Worm (Caenorhabditis elegans) whole organism, L4 larva: ENCODE measurements around the gene rbm-39.

ENCODE experiments used
- F10B5.3 ChIP-seq: sonication (generic microtip); optimal IDR thresholded peaks from 2 replicates; lab custom pipeline; 2016; ENCODE audit warnings: mild to moderate bottlenecking, missing genetic modification characterization, missing compliant biosample characterization
- F26F4.8 ChIP-seq: fragments of 200-800 bp; sonication (Bioruptor generic); conservative IDR thresholded peaks from 2 replicates; pipeline ENCODE4 v1.3.6; 2022; ENCODE audit warnings: missing genetic modification characterization, missing compliant biosample characterization
- F37D6.2 ChIP-seq: sonication (generic microtip); optimal IDR thresholded peaks from 2 replicates; lab custom pipeline; 2016; ENCODE audit warnings: mild to moderate bottlenecking, missing genetic modification characterization, missing compliant biosample characterization
- F44E2.7 ChIP-seq: fragments of 200-800 bp; sonication (Bioruptor generic); IDR thresholded peaks from 2 replicates; pipeline ENCODE4 v2.1.2; 2022; ENCODE audit warnings: missing genetic modification characterization, missing compliant biosample characterization
- R02D3.7 ChIP-seq: fragments of 150-350 bp; sonication (generic microtip); optimal IDR thresholded peaks from 3 replicates; lab custom pipeline; 2014; ENCODE audit warnings: missing biosample characterization, missing genetic modification characterization
- Y48G9A.11 ChIP-seq: fragments of 200-800 bp; sonication (Bioruptor generic); IDR thresholded peaks from 2 replicates; pipeline ENCODE4 v1.3.6; 2022; ENCODE audit warnings: missing genetic modification reagents, missing genetic modification characterization, missing compliant biosample characterization
- Y5F2A.4 ChIP-seq: fragments of 200-800 bp; sonication (Bioruptor generic); optimal IDR thresholded peaks from 2 replicates; lab custom pipeline; 2018; ENCODE audit warnings: mild to moderate bottlenecking, missing genetic modification characterization, missing compliant biosample characterization
- Y75B8A.6 ChIP-seq: fragments of 200-800 bp; sonication (Bioruptor generic); IDR thresholded peaks from 2 replicates; pipeline ENCODE4 v1.3.6; 2022; ENCODE audit warnings: missing genetic modification reagents, missing genetic modification characterization, missing compliant biosample characterization
- aha-1 ChIP-seq: fragments of 150-350 bp; peaks from one replicate; lab custom pipeline; 2014; ENCODE audit warnings: missing biosample characterization, missing genetic modification characterization
- arid-1 ChIP-seq: fragments of 200-800 bp; sonication (Bioruptor generic); conservative IDR thresholded peaks from 2 replicates; pipeline ENCODE4 v1.3.6; 2022; ENCODE audit warnings: missing genetic modification reagents, missing genetic modification characterization, missing compliant biosample characterization
- attf-4 ChIP-seq: sonication (generic microtip); optimal IDR thresholded peaks from 3 replicates; lab custom pipeline; 2017; ENCODE audit warnings: missing biosample characterization, missing genetic modification characterization
- ceh-32 ChIP-seq: sonication (generic microtip); optimal IDR thresholded peaks from 2 replicates; lab custom pipeline; 2016; ENCODE audit warnings: mild to moderate bottlenecking, missing genetic modification characterization, missing compliant biosample characterization; ENCODE audit not compliant: poor library complexity
- ceh-62 ChIP-seq: sonication (generic microtip); optimal IDR thresholded peaks from 2 replicates; lab custom pipeline; 2017; ENCODE audit warnings: missing biosample characterization, missing genetic modification characterization
- ceh-82 ChIP-seq: sonication (generic microtip); optimal IDR thresholded peaks from 2 replicates; lab custom pipeline; 2017; ENCODE audit warnings: missing biosample characterization, missing genetic modification characterization
- cey-2 ChIP-seq: sonication (generic microtip); optimal IDR thresholded peaks from 3 replicates; lab custom pipeline; 2017; ENCODE audit warnings: missing genetic modification characterization, mild to moderate bottlenecking, missing compliant biosample characterization, antibody characterized with exemption, borderline replicate concordance; ENCODE audit not compliant: insufficient read depth
- daf-16 ChIP-seq, 3 experiments: sonication (generic microtip); optimal IDR thresholded peaks; 2 replicates each; lab custom pipeline; 2016 to 2017; ENCODE audit warnings: missing genetic modification characterization in 3 of 3, missing genetic modification reagents in 3 of 3, mild to moderate bottlenecking in 2 of 3, missing compliant biosample characterization in 2 of 3, missing biosample characterization in 1 of 3, moderate library complexity in 1 of 3
- dmd-8 ChIP-seq: fragments of 200-800 bp; sonication (Bioruptor generic); IDR thresholded peaks from 2 replicates; pipeline ENCODE4 v1.3.6; 2022; ENCODE audit warnings: missing genetic modification characterization, missing compliant biosample characterization
- dpl-1 ChIP-seq: fragments of 150-350 bp; optimal IDR thresholded peaks from 2 replicates; lab custom pipeline; 2014; ENCODE audit warnings: missing biosample characterization, missing genetic modification reagents, missing genetic modification characterization
- dve-1 ChIP-seq: sonication (generic microtip); optimal IDR thresholded peaks from 2 replicates; lab custom pipeline; 2017; ENCODE audit warnings: antibody characterized with exemption, mild to moderate bottlenecking, missing genetic modification characterization, missing compliant biosample characterization; ENCODE audit not compliant: insufficient read depth
- egl-27 ChIP-seq: sonication (generic microtip); optimal IDR thresholded peaks from 3 replicates; lab custom pipeline; 2017; ENCODE audit warnings: missing biosample characterization, missing genetic modification reagents, missing genetic modification characterization
- hif-1 ChIP-seq, 2 experiments: sonication (generic microtip); optimal IDR thresholded peaks; 2 replicates each; lab custom pipeline; 2016 to 2017; ENCODE audit warnings: missing compliant biosample characterization in 2 of 2, missing genetic modification characterization in 2 of 2, missing genetic modification reagents in 2 of 2, missing genotype in 2 of 2, mild to moderate bottlenecking in 1 of 2
- hlh-30 ChIP-seq: sonication (generic microtip); optimal IDR thresholded peaks from 2 replicates; lab custom pipeline; 2017; ENCODE audit warnings: antibody characterized with exemption, mild to moderate bottlenecking, missing genetic modification characterization, missing compliant biosample characterization; ENCODE audit not compliant: insufficient read depth
- lin-38 ChIP-seq: fragments of 200-800 bp; sonication (Bioruptor generic); IDR thresholded peaks from 2 replicates; pipeline ENCODE4 v1.3.6; 2022; ENCODE audit warnings: missing genetic modification reagents, missing genetic modification characterization, missing compliant biosample characterization
- madf-5 ChIP-seq, 2 experiments: fragments of 200-800 bp; sonication (Bioruptor generic); IDR thresholded peaks; 2 replicates each; pipeline ENCODE4 v1.3.6; 2022; ENCODE audit warnings: missing compliant biosample characterization in 2 of 2, missing genetic modification characterization in 2 of 2
- madf-9 ChIP-seq: fragments of 200-800 bp; sonication (Bioruptor generic); conservative IDR thresholded peaks from 2 replicates; pipeline ENCODE4 v1.3.6; 2022; ENCODE audit warnings: missing genetic modification reagents, missing genetic modification characterization, missing compliant biosample characterization
- mdt-29 ChIP-seq: fragments of 200-800 bp; sonication (Bioruptor generic); IDR thresholded peaks from 2 replicates; pipeline ENCODE4 v1.3.6; 2022; ENCODE audit warnings: missing genetic modification reagents, missing genetic modification characterization, missing compliant biosample characterization
- mep-1 ChIP-seq: fragments of 150-350 bp; sonication (generic microtip); optimal IDR thresholded peaks from 3 replicates; lab custom pipeline; 2014; ENCODE audit warnings: missing biosample characterization, missing genetic modification characterization
- mxl-2 ChIP-seq: fragments of 200-800 bp; sonication (Bioruptor generic); conservative IDR thresholded peaks from 2 replicates; pipeline ENCODE4 v1.3.6; 2022; ENCODE audit warnings: missing genetic modification reagents, missing genetic modification characterization, missing compliant biosample characterization
- mxl-3 ChIP-seq: fragments of 200-800 bp; sonication (Bioruptor generic); optimal IDR thresholded peaks from 2 replicates; lab custom pipeline; 2018; ENCODE audit warnings: mild to moderate bottlenecking, missing genetic modification characterization, missing compliant biosample characterization
- nhr-10 ChIP-seq: fragments of 150-350 bp; optimal IDR thresholded peaks from 2 replicates; lab custom pipeline; 2014; ENCODE audit warnings: missing biosample characterization, missing genetic modification characterization
- nhr-102 ChIP-seq: sonication (generic microtip); optimal IDR thresholded peaks from 2 replicates; lab custom pipeline; 2016; ENCODE audit warnings: mild to moderate bottlenecking, missing genetic modification characterization, moderate library complexity, missing compliant biosample characterization
- nhr-11 ChIP-seq: fragments of 150-350 bp; optimal IDR thresholded peaks from 2 replicates; lab custom pipeline; 2014; ENCODE audit warnings: missing biosample characterization, missing genetic modification characterization
- nhr-111 ChIP-seq: fragments of 200-800 bp; sonication (Bioruptor generic); optimal IDR thresholded peaks from 2 replicates; lab custom pipeline; 2018; ENCODE audit warnings: mild to moderate bottlenecking, missing genetic modification characterization, missing compliant biosample characterization
- nhr-25 ChIP-seq: sonication (generic microtip); optimal IDR thresholded peaks from 2 replicates; lab custom pipeline; 2017; ENCODE audit warnings: missing genetic modification characterization, mild to moderate bottlenecking, missing compliant biosample characterization, antibody characterized with exemption, moderate library complexity, borderline replicate concordance; ENCODE audit not compliant: insufficient read depth
- nhr-28 ChIP-seq: fragments of 150-350 bp; optimal IDR thresholded peaks from 2 replicates; lab custom pipeline; 2014; ENCODE audit warnings: missing biosample characterization, missing genetic modification characterization
- nhr-41 ChIP-seq: fragments of 200-800 bp; sonication (Bioruptor generic); IDR thresholded peaks from 2 replicates; pipeline ENCODE4 v1.3.6; 2022; ENCODE audit warnings: missing genetic modification reagents, missing genetic modification characterization, missing compliant biosample characterization
- nhr-48 ChIP-seq: sonication (generic microtip); optimal IDR thresholded peaks from 2 replicates; lab custom pipeline; 2016; ENCODE audit warnings: mild to moderate bottlenecking, missing genetic modification characterization, missing compliant biosample characterization
- pha-4 ChIP-seq, 2 experiments: fragments of 150-350 bp in 1 of 2; fragments of 200-800 bp in 1 of 2; sonication (Bioruptor generic) in 1 of 2; IDR thresholded peaks in 1 of 2; optimal IDR thresholded peaks in 1 of 2; 2 replicates each; pipeline versions ENCODE4 v1.3.6 to Lab custom; 2014 to 2022; ENCODE audit warnings: missing genetic modification characterization in 2 of 2, missing genetic modification reagents in 2 of 2, missing biosample characterization in 1 of 2, missing compliant biosample characterization in 1 of 2
- pqm-1 ChIP-seq: sonication (generic microtip); optimal IDR thresholded peaks from 2 replicates; lab custom pipeline; 2017; ENCODE audit warnings: missing biosample characterization, missing genetic modification characterization
- rbr-2 ChIP-seq: sonication (generic microtip); optimal IDR thresholded peaks from 2 replicates; lab custom pipeline; 2016; ENCODE audit warnings: missing genotype, missing genetic modification characterization, missing compliant biosample characterization
- skn-1 ChIP-seq: fragments of 150-350 bp; optimal IDR thresholded peaks from 2 replicates; lab custom pipeline; 2014; ENCODE audit warnings: missing biosample characterization, missing genetic modification characterization
- spr-1 ChIP-seq: sonication (generic microtip); optimal IDR thresholded peaks from 2 replicates; lab custom pipeline; 2016; ENCODE audit warnings: mild to moderate bottlenecking, missing genetic modification characterization, missing compliant biosample characterization
- spr-3 ChIP-seq: fragments of 200-800 bp; sonication (Bioruptor generic); optimal IDR thresholded peaks from 2 replicates; lab custom pipeline; 2018; ENCODE audit warnings: mild to moderate bottlenecking, missing genetic modification characterization, missing compliant biosample characterization
- tag-97 ChIP-seq: fragments of 200-800 bp; sonication (Bioruptor generic); IDR thresholded peaks from 2 replicates; pipeline ENCODE4 v1.3.6; 2022; ENCODE audit warnings: missing genetic modification characterization, missing compliant biosample characterization
- tra-1 ChIP-seq: fragments of 200-800 bp; sonication (Bioruptor generic); IDR thresholded peaks from 2 replicates; pipeline ENCODE4 v1.3.6; 2022; ENCODE audit warnings: missing genetic modification reagents, missing genetic modification characterization, missing compliant biosample characterization
- unc-130 ChIP-seq: sonication (generic microtip); optimal IDR thresholded peaks from 2 replicates; lab custom pipeline; 2016; ENCODE audit warnings: missing genetic modification reagents, missing genetic modification characterization, missing compliant biosample characterization
- zfp-2 ChIP-seq: sonication (generic microtip); optimal IDR thresholded peaks from 2 replicates; lab custom pipeline; 2016; ENCODE audit warnings: mild to moderate bottlenecking, missing genetic modification characterization, missing compliant biosample characterization
- zfp-3 ChIP-seq: fragments of 200-800 bp; sonication (Bioruptor generic); conservative IDR thresholded peaks from 2 replicates; pipeline ENCODE4 v1.3.6; 2022; ENCODE audit warnings: missing genetic modification reagents, missing genetic modification characterization, missing compliant biosample characterization
- ztf-7 ChIP-seq: fragments of 150-350 bp; optimal IDR thresholded peaks from 2 replicates; lab custom pipeline; 2014; ENCODE audit warnings: missing biosample characterization, missing genetic modification characterization

rbm-39 gene

ce11 chrIV:991181-991642 is 21.2 kb upstream of the rbm-39 start:
- no peak for TF ChIP-seq ztf-7 (tag; lab: Kevin White, UChicago)
- peak; percentile 88 for TF ChIP-seq Y48G9A.11 (GFP tag; lab: Robert Waterston, UW)
- TF ChIP-seq aha-1 (tag; lab: Kevin White, UChicago), result peak; percentile 96
- no peak for TF ChIP-seq zfp-2
- TF ChIP-seq lin-38, result peak; percentile 88
- TF ChIP-seq nhr-102, result peak; percentile 47
- TF ChIP-seq mdt-29 (GFP tag; lab: Robert Waterston, UW), result peak; percentile 82
- no peak for TF ChIP-seq F37D6.2 (tag; lab: Kevin White, UChicago)
- 0 out of 2 replicates have a peak, but pooled peaks have one; percentile 75 for TF ChIP-seq F44E2.7 (GFP tag; lab: Robert Waterston, UW)
- no peak for TF ChIP-seq skn-1 (tag; lab: Kevin White, UChicago)
- no peak for TF ChIP-seq ceh-32 (tag; lab: Kevin White, UChicago)
- TF ChIP-seq nhr-41 (GFP tag; lab: Robert Waterston, UW), result no peak
- TF ChIP-seq egl-27 (tag; lab: Kevin White, UChicago), result no peak
- no peak for TF ChIP-seq ceh-82 (tag; lab: Kevin White, UChicago)
- TF ChIP-seq zfp-3 (GFP tag; lab: Robert Waterston, UW), result peak; percentile 49; the same call in 1 of the 2 replicates
- no peak for TF ChIP-seq Y75B8A.6 (GFP tag; lab: Robert Waterston, UW)
- TF ChIP-seq hif-1 (tag; optimal IDR thresholded peaks at IDR 0.05; lab: Kevin White, UChicago), result no peak
- peak; percentile 36 for TF ChIP-seq mep-1 (tag; lab: Kevin White, UChicago)
- TF ChIP-seq ceh-62, result no peak
- TF ChIP-seq tag-97 (GFP tag; lab: Robert Waterston, UW), result no peak
- TF ChIP-seq dve-1, result peak; percentile 35
- TF ChIP-seq rbr-2 (tag; lab: Kevin White, UChicago), result no peak
- TF ChIP-seq daf-16 (GFP tag; optimal IDR thresholded peaks at IDR 0.05; lab: Kevin White, UChicago), result no peak
- peak; percentile 30 for TF ChIP-seq daf-16 (tag; optimal IDR thresholded peaks at IDR 0.05; lab: Kevin White, UChicago)
- no peak for TF ChIP-seq cey-2 (tag; lab: Kevin White, UChicago)
- TF ChIP-seq dpl-1 (GFP tag; lab: Kevin White, UChicago), result no peak
- TF ChIP-seq arid-1 (GFP tag; lab: Robert Waterston, UW), result peak; percentile 76
- TF ChIP-seq mxl-2, result no peak
- TF ChIP-seq nhr-10 (tag; lab: Kevin White, UChicago), result no peak
- no peak for TF ChIP-seq nhr-11 (tag; lab: Kevin White, UChicago)
- TF ChIP-seq unc-130 (GFP tag; lab: Kevin White, UChicago), result peak; percentile 86
- TF ChIP-seq F26F4.8 (GFP tag; lab: Robert Waterston, UW), result peak; percentile 71; the same call in 1 of the 2 replicates
- TF ChIP-seq F10B5.3 (tag; lab: Kevin White, UChicago), result peak; percentile 37
- no peak for TF ChIP-seq nhr-28 (tag; lab: Kevin White, UChicago)
- TF ChIP-seq madf-5 (GFP tag; IDR thresholded peaks at IDR 0.05; lab: Robert Waterston, UW), result no peak
- TF ChIP-seq hlh-30 (tag; lab: Kevin White, UChicago), result no peak
- TF ChIP-seq dmd-8 (GFP tag; lab: Robert Waterston, UW), result no peak
- 0 out of 2 replicates have a peak, but pooled peaks have one; percentile 45 for TF ChIP-seq pha-4 (GFP tag; IDR thresholded peaks at IDR 0.05; lab: Robert Waterston, UW)
- TF ChIP-seq pha-4 (tag; optimal IDR thresholded peaks at IDR 0.05; lab: Kevin White, UChicago), result no peak
- TF ChIP-seq nhr-25, result no peak
- TF ChIP-seq pqm-1, result no peak
- peak; percentile 52 for TF ChIP-seq nhr-111 (GFP tag; lab: Kevin White, UChicago)
- TF ChIP-seq madf-9 (GFP tag; lab: Robert Waterston, UW), result no peak
- no peak for TF ChIP-seq Y5F2A.4 (GFP tag; lab: Kevin White, UChicago)
- no peak for TF ChIP-seq mxl-3
- no peak for TF ChIP-seq nhr-48
- TF ChIP-seq spr-3 (GFP tag; lab: Kevin White, UChicago), result peak; percentile 43
- peak; percentile 25 for TF ChIP-seq R02D3.7
- no peak for TF ChIP-seq attf-4 (tag; lab: Kevin White, UChicago)
- no peak for TF ChIP-seq tra-1
- peak; percentile 51 for TF ChIP-seq spr-1 (tag; lab: Kevin White, UChicago)
